Worm (Caenorhabditis elegans): ENCODE measurements around the gene ceh-58.

ceh-58 gene

ce11 chrII:10390250-10390821 lies 20.9 kb upstream of the ceh-58 start:
- no peak for TF ChIP-seq cebp-1 (GFP tag; IDR thresholded peaks at IDR 0.05)
- peak; percentile 13 for TF ChIP-seq cebp-1 (tag; optimal IDR thresholded peaks at IDR 0.05)
- peak; percentile 66 for TF ChIP-seq somi-1 (GFP tag; optimal IDR thresholded peaks at IDR 0.05)
- peak; percentile 19 for TF ChIP-seq tbp1 (GFP tag; optimal IDR thresholded peaks at IDR 0.05)
- TF ChIP-seq lin-35 (GFP tag; optimal IDR thresholded peaks at IDR 0.05) = peak in 1 of 3 experiments; percentile 65
- peak; percentile 44; the same call in 1 of the 2 replicates for TF ChIP-seq C06A6.2 (GFP tag; conservative IDR thresholded peaks at IDR 0.05)
- TF ChIP-seq egrh-3 (GFP tag; IDR thresholded peaks at IDR 0.05) = 0 out of 2 replicates have a peak, but pooled peaks have one; percentile 5
- TF ChIP-seq F10E7.11 (tag; optimal IDR thresholded peaks at IDR 0.05) = no peak
- no peak for TF ChIP-seq attf-6 (GFP tag; IDR thresholded peaks at IDR 0.05)
- TF ChIP-seq bed-2 (GFP tag; IDR thresholded peaks at IDR 0.05) = no peak
- peak; percentile 7 for TF ChIP-seq attf-5 (GFP tag; optimal IDR thresholded peaks at IDR 0.05)
- no peak for TF ChIP-seq B0261.1 (tag; optimal IDR thresholded peaks at IDR 0.05)

ce11 chrII:10389776-10390175 lies 20.4 kb upstream of the ceh-58 start:
- TF ChIP-seq zfh-2 (GFP tag; conservative IDR thresholded peaks at IDR 0.05) (0 out of 2 replicates have a peak, but pooled peaks have one; percentile 22), ets-4 (GFP tag; optimal IDR thresholded peaks at IDR 0.05) (peak; percentile 57), somi-1 (GFP tag; optimal IDR thresholded peaks at IDR 0.05) (peak; percentile 47), hmg-1.2 (GFP tag; IDR thresholded peaks at IDR 0.05) (no peak), let-526 (GFP tag; IDR thresholded peaks at IDR 0.05) (peak; percentile 56; the same call in 1 of the 2 replicates), lin-35 (GFP tag; optimal IDR thresholded peaks at IDR 0.05) (peak in 1 of 3 experiments; percentile 22), let-607 (tag; optimal IDR thresholded peaks at IDR 0.05) (peak; percentile 66 to 71), ekl-4 (GFP tag; IDR thresholded peaks at IDR 0.05) (no peak), ceh-27 (GFP tag; optimal IDR thresholded peaks at IDR 0.05) (peak; percentile 48), dox-1 (GFP tag; IDR thresholded peaks at IDR 0.05) (peak; percentile 59), pbrm-1 (GFP tag; IDR thresholded peaks at IDR 0.05) (0 out of 2 replicates have a peak, but pooled peaks have one; percentile 13), ztf-22 (GFP tag; optimal IDR thresholded peaks at IDR 0.05) (peak; percentile 23), bed-2 (GFP tag; IDR thresholded peaks at IDR 0.05) (no peak), nhr-80 (tag; optimal IDR thresholded peaks at IDR 0.05) (peak; percentile 86), egl-44 (GFP tag; IDR thresholded peaks at IDR 0.05) (0 out of 2 replicates have a peak, but pooled peaks have one; percentile 24), egrh-3 (GFP tag; IDR thresholded peaks at IDR 0.05) (no peak), attf-5 (GFP tag; optimal IDR thresholded peaks at IDR 0.05) (peak; percentile 23), Y79H2A.3 (GFP tag; conservative IDR thresholded peaks at IDR 0.05) (no peak), atf-7 (tag; optimal IDR thresholded peaks at IDR 0.05) (peak; percentile 36), madf-10 (tag; optimal IDR thresholded peaks at IDR 0.05) (peak; percentile 41), lag-1 (GFP tag; IDR thresholded peaks at IDR 0.05) (no peak), cebp-1 (GFP tag; IDR thresholded peaks at IDR 0.05) (no peak), cebp-1 (tag; optimal IDR thresholded peaks at IDR 0.05) (peak; percentile 52), B0336.3 (GFP tag; IDR thresholded peaks at IDR 0.05) (0 out of 2 replicates have a peak, but pooled peaks have one; percentile 40), nfyb-1 (GFP tag; IDR thresholded peaks at IDR 0.05) (peak; percentile 83; the same call in 1 of the 2 replicates), madf-6 (GFP tag; IDR thresholded peaks at IDR 0.05) (0 out of 2 replicates have a peak, but pooled peaks have one; percentile 15), ZK185.1 (tag; optimal IDR thresholded peaks at IDR 0.05; ENCODE audit: poor library complexity, severe bottlenecking) (no peak), snpc-4 (GFP tag; optimal IDR thresholded peaks at IDR 0.05) (no peak), snpc-4 (tag; optimal IDR thresholded peaks at IDR 0.05) (peak in 1 of 4 experiments; percentile 20), tlf-1 (GFP tag; optimal IDR thresholded peaks at IDR 0.05) (peak; percentile 9), snpc-1.1 (tag; optimal IDR thresholded peaks at IDR 0.05; ENCODE audit: insufficient read depth) (no peak), K12H6.12 (tag; optimal IDR thresholded peaks at IDR 0.05) (no peak), snpc-1.3 (tag; optimal IDR thresholded peaks at IDR 0.05; ENCODE audit: insufficient read depth) (no peak), mcd-1 (GFP tag; IDR thresholded peaks at IDR 0.05) (peak; percentile 38), ama-1 (optimal IDR thresholded peaks at IDR 0.05) (peak; percentile 23), ama-1 (GFP tag; optimal IDR thresholded peaks at IDR 0.05) (no peak), egl-18 (GFP tag; IDR thresholded peaks at IDR 0.05) (no peak), lin-54 (GFP tag; optimal IDR thresholded peaks at IDR 0.05) (peak; percentile 32), cebp-2 (GFP tag; IDR thresholded peaks at IDR 0.05) (0 out of 2 replicates have a peak, but pooled peaks have one; percentile 81), tbp1 (GFP tag; optimal IDR thresholded peaks at IDR 0.05) (peak; percentile 35)

Measured in whole organism, young adult.